Worm (Caenorhabditis elegans): ENCODE results near the gene dlg-1.

Gene dlg-1

ce11 chrX:5485931-5486537 is 6.5 kb downstream of the dlg-1 start, which contains the start of gene C25F6.1 (continued):
- no peak for TF ChIP-seq pag-3 (tag; optimal IDR thresholded peaks at IDR 0.05; ENCODE audit: borderline replicate concordance, insufficient read depth)
- TF ChIP-seq elt-3 (tag; optimal IDR thresholded peaks at IDR 0.05): no peak
- TF ChIP-seq zip-4 (GFP tag; optimal IDR thresholded peaks at IDR 0.05): no peak
- TF ChIP-seq fos-1 (tag; optimal IDR thresholded peaks at IDR 0.05): no peak
- TF ChIP-seq unc-86 (tag; optimal IDR thresholded peaks at IDR 0.05): no peak
- TF ChIP-seq ceh-63 (GFP tag; optimal IDR thresholded peaks at IDR 0.05): no peak
- TF ChIP-seq dpl-1 (GFP tag; optimal IDR thresholded peaks at IDR 0.05): peak in 2 of 3 experiments; percentile 1 to 31
- no peak for TF ChIP-seq vab-15 (tag; optimal IDR thresholded peaks at IDR 0.05)
- TF ChIP-seq ztf-11 (tag; optimal IDR thresholded peaks at IDR 0.05): no peak
- peak; percentile 37 for TF ChIP-seq nhr-71 (tag; optimal IDR thresholded peaks at IDR 0.05)
- TF ChIP-seq blmp-1 (tag; optimal IDR thresholded peaks at IDR 0.05): peak; percentile 42

DNA sequence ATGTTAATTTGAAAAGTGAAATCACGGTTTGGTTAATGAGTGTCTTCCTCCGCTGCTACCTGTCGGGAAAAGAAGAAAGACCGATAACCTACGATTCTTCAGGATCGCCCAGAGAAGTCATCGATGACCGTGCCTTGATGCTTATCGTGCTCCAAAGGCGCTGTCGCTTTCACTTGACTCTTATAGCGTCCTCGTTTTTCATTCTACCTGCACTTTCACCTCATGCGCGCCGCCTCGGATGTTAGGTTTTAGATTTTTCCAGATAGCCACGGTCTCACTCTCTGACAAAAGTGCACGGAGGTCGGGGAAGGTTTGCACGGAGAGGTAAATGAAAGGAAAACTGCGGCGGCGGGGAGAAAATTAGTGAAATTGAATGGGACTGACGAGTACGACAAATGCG is 9.4 kb downstream of the dlg-1 start:
- TF ChIP-seq nhr-90 (tag; optimal IDR thresholded peaks at IDR 0.05; ENCODE audit: poor library complexity) (no peak), mab-9 (GFP tag; IDR thresholded peaks at IDR 0.05) (no peak), blmp-1 (tag; optimal IDR thresholded peaks at IDR 0.05) (peak; percentile 88), unc-62 (GFP tag; optimal IDR thresholded peaks at IDR 0.05) (no peak), ets-5 (GFP tag; IDR thresholded peaks at IDR 0.05) (no peak), lin-39 (tag; optimal IDR thresholded peaks at IDR 0.05) (no peak), mep-1 (tag; optimal IDR thresholded peaks at IDR 0.05) (no peak)

DNA sequence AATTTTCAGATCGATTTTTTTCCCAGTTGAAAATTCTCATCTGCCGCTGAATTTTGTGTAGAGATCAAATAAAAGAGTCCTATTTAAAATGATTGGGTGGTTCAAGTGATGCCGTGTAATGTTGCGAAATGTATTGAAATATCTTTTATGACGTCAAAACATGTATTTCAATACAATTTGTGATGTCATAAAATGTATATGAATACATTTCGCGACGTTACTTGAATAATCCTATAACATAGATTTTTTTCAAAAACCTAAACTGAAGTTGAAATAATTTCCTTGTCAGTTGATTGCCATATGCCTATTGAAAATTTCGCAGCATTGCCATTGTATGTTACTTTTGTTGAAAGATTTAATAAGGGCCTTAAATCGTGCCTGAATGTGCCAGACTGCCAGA is 10.0 kb downstream of the dlg-1 start, which contains the start of gene F55D1.1:
Gene F55D1.1, plus strand, starts transcription at position 301 of the 400 bp plus-strand sequence.
- no peak for TF ChIP-seq ztf-11 (tag; optimal IDR thresholded peaks at IDR 0.05)
- no peak for TF ChIP-seq nhr-76 (tag; optimal IDR thresholded peaks at IDR 0.05)
- no peak for TF ChIP-seq ces-1 (GFP tag; optimal IDR thresholded peaks at IDR 0.05)
- no peak for TF ChIP-seq elt-3 (tag; optimal IDR thresholded peaks at IDR 0.05)
- no peak for TF ChIP-seq tlp-1 (tag; optimal IDR thresholded peaks at IDR 0.05)
- TF ChIP-seq efl-3 (GFP tag; optimal IDR thresholded peaks at IDR 0.05): no peak
- TF ChIP-seq hlh-17 (GFP tag; optimal IDR thresholded peaks at IDR 0.05; ENCODE audit: borderline replicate concordance): no peak
- TF ChIP-seq hpl-2 (GFP tag; optimal IDR thresholded peaks at IDR 0.05): no peak

ce11 chrX:5492820-5493382 is 13.4 kb downstream of the dlg-1 start, which contains the start of the genes bus-8A and bus-8B:
Gene bus-8A, plus strand, starts transcription at chrX:5492915.
Gene bus-8B, plus strand, starts transcription at chrX:5493332.
- TF ChIP-seq elt-2 (tag; optimal IDR thresholded peaks at IDR 0.05) (no peak), blmp-1 (tag; optimal IDR thresholded peaks at IDR 0.05) (peak; percentile 4)

DNA sequence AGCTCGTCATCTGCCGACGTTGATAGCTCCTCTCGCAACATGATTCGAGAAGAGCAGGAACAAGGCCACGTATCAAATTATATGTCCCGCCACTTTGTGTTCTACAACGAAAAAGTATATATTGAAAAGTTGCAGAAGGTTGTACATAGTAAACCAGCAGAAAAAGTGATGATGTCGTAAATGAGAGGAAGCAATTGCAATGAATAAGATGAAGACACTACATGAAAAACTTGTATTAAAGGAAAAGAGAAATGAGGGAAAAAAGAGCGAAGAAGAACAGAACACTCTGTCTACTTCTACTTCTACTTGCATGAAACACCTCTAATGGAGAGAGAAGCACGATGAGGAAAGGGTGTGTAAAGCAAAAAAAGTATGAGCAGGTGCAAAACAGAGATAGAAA is 25.6 kb downstream of the dlg-1 start, which contains the start of gene T23F2.2:
Gene T23F2.2, minus strand, starts transcription at position 101 of the 400 bp plus-strand sequence.
- TF ChIP-seq lin-14 (GFP tag; optimal IDR thresholded peaks at IDR 0.05): peak; percentile 26
- no peak for TF ChIP-seq nhr-19 (GFP tag; conservative IDR thresholded peaks at IDR 0.05)

DNA sequence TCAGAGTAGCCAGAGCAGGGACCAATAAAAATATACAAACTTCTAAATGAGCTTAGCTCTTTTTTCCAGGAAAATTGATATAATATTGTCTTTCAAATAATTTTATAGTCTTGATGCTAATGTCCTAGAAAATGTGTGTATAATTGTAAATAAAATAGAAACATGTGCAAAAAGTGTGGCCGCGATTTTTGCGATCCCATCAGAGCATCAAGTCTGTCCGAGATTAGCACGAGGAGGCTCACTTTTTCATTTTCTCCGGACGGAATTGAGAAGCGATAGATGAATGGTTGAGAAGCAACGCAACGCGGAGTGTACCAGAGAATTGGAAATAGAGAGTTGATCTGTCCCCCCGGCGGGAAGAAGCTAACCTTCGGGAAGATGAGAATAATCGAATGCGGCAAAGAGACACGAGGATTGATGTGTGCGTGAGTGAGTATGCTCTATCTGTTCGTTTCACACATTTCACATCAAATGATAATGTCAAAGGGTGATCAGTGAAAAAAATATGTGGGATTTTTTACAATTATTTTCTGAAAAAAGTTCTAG is 27.0 kb downstream of the dlg-1 start:
- TF ChIP-seq skn-1 (tag; optimal IDR thresholded peaks at IDR 0.05) (no peak), dsc-1 (tag; optimal IDR thresholded peaks at IDR 0.05) (peak; percentile 92), egl-13 (tag; optimal IDR thresholded peaks at IDR 0.05) (no peak), snu-23 (GFP tag; optimal IDR thresholded peaks at IDR 0.05) (peak; percentile 18), nhr-71 (tag; optimal IDR thresholded peaks at IDR 0.05) (peak; percentile 33), mdl-1 (tag; optimal IDR thresholded peaks at IDR 0.05) (peak in 1 of 2 experiments; percentile 26), C16A3.4 (tag; optimal IDR thresholded peaks at IDR 0.05) (no peak), rnt-1 (tag; optimal IDR thresholded peaks at IDR 0.05) (peak; percentile 34), lin-14 (GFP tag; optimal IDR thresholded peaks at IDR 0.05) (peak; percentile 46), sptf-1 (tag; optimal IDR thresholded peaks at IDR 0.05) (no peak), elt-2 (tag; optimal IDR thresholded peaks at IDR 0.05) (no peak), pag-3 (tag; optimal IDR thresholded peaks at IDR 0.05; ENCODE audit: borderline replicate concordance, insufficient read depth) (no peak), ceh-8 (GFP tag; optimal IDR thresholded peaks at IDR 0.05) (no peak), fkh-4 (tag; optimal IDR thresholded peaks at IDR 0.05; ENCODE audit: borderline replicate concordance) (peak; percentile 36), zag-1 (tag; optimal IDR thresholded peaks at IDR 0.05) (no peak)
